Worm (Caenorhabditis elegans) whole organism, mixed stage, embryonic: ENCODE measurements around the gene sir-2.2.

Source experiments
- ceh-39 ChIP-seq: fragments of 150-350 bp; optimal IDR thresholded peaks from 2 replicates; lab custom pipeline; 2014; ENCODE audit warnings: missing biosample characterization, missing genetic modification characterization
- elt-1 ChIP-seq: sonication (generic microtip); optimal IDR thresholded peaks from 2 replicates; lab custom pipeline; 2017; ENCODE audit warnings: missing genetic modification characterization, mild to moderate bottlenecking, missing compliant biosample characterization, antibody characterized with exemption, moderate library complexity, borderline replicate concordance; ENCODE audit not compliant: insufficient read depth
- ham-2 ChIP-seq: fragments of 200-800 bp; sonication (Bioruptor generic); optimal IDR thresholded peaks from 2 replicates; lab custom pipeline; 2018; ENCODE audit warnings: mild to moderate bottlenecking, missing genetic modification characterization, missing compliant biosample characterization
- lsy-2 ChIP-seq: fragments of 150-350 bp; optimal IDR thresholded peaks from 2 replicates; lab custom pipeline; 2014; ENCODE audit warnings: missing biosample characterization, missing genetic modification characterization
- unc-39 ChIP-seq: fragments of 150-350 bp; optimal IDR thresholded peaks from 2 replicates; lab custom pipeline; 2014; ENCODE audit warnings: missing biosample characterization, missing genetic modification characterization
- ztf-11 ChIP-seq: fragments of 150-350 bp; optimal IDR thresholded peaks from 2 replicates; lab custom pipeline; 2014; ENCODE audit warnings: missing biosample characterization, missing genetic modification characterization

- TF ChIP-seq lsy-2 (no peak), unc-39 (tag; lab: Kevin White, UChicago) (no peak), elt-1 (tag; lab: Kevin White, UChicago) (no peak), ztf-11 (no peak), ceh-39 (no peak), ham-2 (GFP tag; lab: Kevin White, UChicago) (no peak)
These were observed 31.9 kb downstream of the sir-2.2 start for ce11 chrX:13359800-13360199.
